Comparison of ENCODE assay signal across 4 worm cellular contexts in the genomic region with DNA sequence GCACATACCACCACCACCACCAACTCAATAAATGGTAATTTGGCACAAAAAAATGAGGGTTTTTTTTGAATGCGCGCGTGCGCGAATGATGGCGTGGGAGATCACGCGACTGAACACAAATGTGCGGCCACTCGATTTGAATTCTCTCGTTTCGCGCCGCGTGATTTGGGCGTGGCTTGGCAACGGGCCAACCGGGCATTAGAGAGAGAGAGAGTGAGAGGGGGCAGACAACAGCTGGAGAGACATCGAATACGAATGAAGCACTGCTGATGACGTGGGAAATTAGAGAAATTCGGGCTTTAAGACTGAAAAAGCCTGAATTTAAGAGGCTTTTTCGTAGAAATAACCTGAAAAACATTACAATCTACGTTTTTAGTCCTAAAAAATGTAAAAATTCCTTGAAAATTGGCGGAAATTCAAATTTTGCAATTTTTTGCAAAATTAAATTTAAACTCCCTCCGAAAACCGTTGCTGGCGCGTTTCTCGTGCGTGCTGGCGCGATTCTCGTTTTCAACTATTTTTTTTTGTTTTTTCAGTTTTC.
TF ChIP-seq lines count a peak whose summit lies in the region.

No protein-coding gene starts in this region.

TF ChIP-seq in whole organism, L2 larva, 48 proteins besides CTCF, POLR2A, EP300 and RAD21 (continues in another document):
- TF ChIP-seq nhr-6 (tag; optimal IDR thresholded peaks at IDR 0.05; lab: Kevin White, UChicago) (peak; percentile 85), alr-1 (tag; optimal IDR thresholded peaks at IDR 0.05; lab: Kevin White, UChicago) (no peak), zag-1 (tag; optimal IDR thresholded peaks at IDR 0.05; lab: Kevin White, UChicago) (peak; percentile 4), egl-27 (tag; optimal IDR thresholded peaks at IDR 0.05; lab: Kevin White, UChicago) (peak; percentile 18), snpc-4 (tag; optimal IDR thresholded peaks at IDR 0.05; lab: Kevin White, UChicago) (peak; percentile 35), dmd-4 (tag; optimal IDR thresholded peaks at IDR 0.05; lab: Kevin White, UChicago) (peak; percentile 20), nhr-237 (tag; optimal IDR thresholded peaks at IDR 0.05; lab: Kevin White, UChicago) (no peak), gmeb-1 (tag; optimal IDR thresholded peaks at IDR 0.05; lab: Kevin White, UChicago) (peak; percentile 97), R02D3.7 (tag; optimal IDR thresholded peaks at IDR 0.05; lab: Kevin White, UChicago) (no peak), lin-11 (tag; optimal IDR thresholded peaks at IDR 0.05; lab: Kevin White, UChicago) (no peak), mab-5 (tag; optimal IDR thresholded peaks at IDR 0.05; lab: Kevin White, UChicago) (peak; percentile 76), skn-1 (tag; optimal IDR thresholded peaks at IDR 0.05; lab: Kevin White, UChicago) (no peak), sma-3 (GFP tag; optimal IDR thresholded peaks at IDR 0.05; lab: Kevin White, UChicago) (peak; percentile 93), crh-2 (tag; optimal IDR thresholded peaks at IDR 0.05; lab: Kevin White, UChicago) (peak; percentile 95), ceh-82 (tag; optimal IDR thresholded peaks at IDR 0.05; lab: Kevin White, UChicago) (peak; percentile 10), elt-1 (tag; optimal IDR thresholded peaks at IDR 0.05; lab: Kevin White, UChicago) (no peak), ztf-1 (GFP tag; conservative IDR thresholded peaks at IDR 0.05; lab: Robert Waterston, UW) (peak; percentile 73; the same call in 1 of the 2 replicates), lin-13 (GFP tag; optimal IDR thresholded peaks at IDR 0.05; lab: Kevin White, UChicago) (peak; percentile 90), ztf-11 (tag; optimal IDR thresholded peaks at IDR 0.05; lab: Kevin White, UChicago) (no peak), nhr-129 (tag; optimal IDR thresholded peaks at IDR 0.05; lab: Kevin White, UChicago) (peak; percentile 79), nhr-12 (tag; optimal IDR thresholded peaks at IDR 0.05; lab: Kevin White, UChicago) (no peak)

TF ChIP-seq in whole organism, L4 larva, 104 proteins besides CTCF, POLR2A, EP300 and RAD21 (continues in another document):
- TF ChIP-seq madf-9 (GFP tag; conservative IDR thresholded peaks at IDR 0.05; lab: Robert Waterston, UW) = peak; percentile 60
- peak; percentile 89 for TF ChIP-seq ceh-20 (GFP tag; IDR thresholded peaks at IDR 0.05; lab: Robert Waterston, UW)
- TF ChIP-seq ctbp-1 (GFP tag; IDR thresholded peaks at IDR 0.05; lab: Robert Waterston, UW) = peak; percentile 80
- TF ChIP-seq dmd-8 (GFP tag; IDR thresholded peaks at IDR 0.05; lab: Robert Waterston, UW) = no peak; the same call in 1 of the 2 replicates
- no peak for TF ChIP-seq ceh-28 (tag; optimal IDR thresholded peaks at IDR 0.05; lab: Kevin White, UChicago)
- peak; percentile 91 for TF ChIP-seq mxl-3 (GFP tag; optimal IDR thresholded peaks at IDR 0.05; lab: Kevin White, UChicago)
- peak; percentile 94 for TF ChIP-seq nhr-48 (tag; optimal IDR thresholded peaks at IDR 0.05; lab: Kevin White, UChicago)
- no peak for TF ChIP-seq skn-1 (tag; optimal IDR thresholded peaks at IDR 0.05; lab: Kevin White, UChicago)
- no peak for TF ChIP-seq unc-39 (tag; optimal IDR thresholded peaks at IDR 0.05; lab: Kevin White, UChicago)
- peak; percentile 55; the same call in 1 of the 2 replicates for TF ChIP-seq vab-7 (GFP tag; IDR thresholded peaks at IDR 0.05; lab: Robert Waterston, UW)
- peak; percentile 78 for TF ChIP-seq sdz-12 (GFP tag; optimal IDR thresholded peaks at IDR 0.05; lab: Kevin White, UChicago)
- TF ChIP-seq rbr-2 (tag; optimal IDR thresholded peaks at IDR 0.05; lab: Kevin White, UChicago) = peak; percentile 96
- TF ChIP-seq mxl-2 (GFP tag; conservative IDR thresholded peaks at IDR 0.05; lab: Robert Waterston, UW) = 0 out of 2 replicates have a peak, but pooled peaks have one; percentile 18
- TF ChIP-seq ces-1 (GFP tag; optimal IDR thresholded peaks at IDR 0.05; lab: Kevin White, UChicago) = no peak
- no peak for TF ChIP-seq nhr-76 (tag; optimal IDR thresholded peaks at IDR 0.05; lab: Kevin White, UChicago)
- peak; percentile 68 for TF ChIP-seq Y75B8A.6 (GFP tag; IDR thresholded peaks at IDR 0.05; lab: Robert Waterston, UW)
- TF ChIP-seq madf-5 (GFP tag; IDR thresholded peaks at IDR 0.05; lab: Robert Waterston, UW) = peak; percentile 27 to 48; a peak in 1 of 4 replicates
- TF ChIP-seq tag-97 (GFP tag; IDR thresholded peaks at IDR 0.05; lab: Robert Waterston, UW) = no peak
- peak; percentile 97 for TF ChIP-seq dpl-1 (GFP tag; optimal IDR thresholded peaks at IDR 0.05; lab: Kevin White, UChicago)
- no peak for TF ChIP-seq zag-1 (tag; optimal IDR thresholded peaks at IDR 0.05; lab: Kevin White, UChicago)
- TF ChIP-seq nhr-41 (GFP tag; IDR thresholded peaks at IDR 0.05; lab: Robert Waterston, UW) = 0 out of 2 replicates have a peak, but pooled peaks have one; percentile 13
- TF ChIP-seq F44E2.7 (GFP tag; IDR thresholded peaks at IDR 0.05; lab: Robert Waterston, UW) = no peak

TF ChIP-seq in whole organism, late embryonic, 69 proteins besides CTCF, POLR2A, EP300 and RAD21 (continues in another document):
- TF ChIP-seq ceh-45 (GFP tag; IDR thresholded peaks at IDR 0.05; lab: Robert Waterston, UW) (no peak), K02D7.2 (tag; optimal IDR thresholded peaks at IDR 0.05; lab: Kevin White, UChicago) (peak; percentile 38), ets-4 (tag; optimal IDR thresholded peaks at IDR 0.05; lab: Kevin White, UChicago) (peak; percentile 72), dve-1 (tag; optimal IDR thresholded peaks at IDR 0.05; lab: Kevin White, UChicago) (no peak), fkh-6 (tag; optimal IDR thresholded peaks at IDR 0.05; lab: Kevin White, UChicago) (peak; percentile 70), ceh-30 (tag; optimal IDR thresholded peaks at IDR 0.05; lab: Kevin White, UChicago) (no peak), ama-1 (optimal IDR thresholded peaks at IDR 0.05; lab: Kevin White, UChicago) (peak; percentile 90), sox-4 (tag; optimal IDR thresholded peaks at IDR 0.05; lab: Kevin White, UChicago) (peak; percentile 11), ceh-34 (tag; optimal IDR thresholded peaks at IDR 0.05; lab: Kevin White, UChicago) (peak; percentile 88), tbx-2 (tag; optimal IDR thresholded peaks at IDR 0.05; lab: Kevin White, UChicago) (peak; percentile 89), che-1 (tag; optimal IDR thresholded peaks at IDR 0.05; lab: Kevin White, UChicago) (peak; percentile 16), dmd-4 (tag; optimal IDR thresholded peaks at IDR 0.05; lab: Kevin White, UChicago; ENCODE audit: borderline replicate concordance) (no peak), ceh-2 (tag; optimal IDR thresholded peaks at IDR 0.05; lab: Kevin White, UChicago) (peak; percentile 42), hlh-6 (tag; optimal IDR thresholded peaks at IDR 0.05; lab: Kevin White, UChicago) (peak; percentile 37), unc-3 (GFP tag; conservative IDR thresholded peaks at IDR 0.05; lab: Robert Waterston, UW) (no peak), unc-3 (tag; optimal IDR thresholded peaks at IDR 0.05; lab: Kevin White, UChicago) (peak; percentile 56), pag-3 (tag; optimal IDR thresholded peaks at IDR 0.05; lab: Kevin White, UChicago; ENCODE audit: borderline replicate concordance) (no peak), ceh-18 (tag; optimal IDR thresholded peaks at IDR 0.05; lab: Kevin White, UChicago) (peak; percentile 93), pha-2 (tag; optimal IDR thresholded peaks at IDR 0.05; lab: Kevin White, UChicago) (peak; percentile 53), hlh-8 (tag; optimal IDR thresholded peaks at IDR 0.05; lab: Kevin White, UChicago) (peak; percentile 52), nhr-232 (tag; optimal IDR thresholded peaks at IDR 0.05; lab: Kevin White, UChicago) (no peak), gmeb-2 (tag; optimal IDR thresholded peaks at IDR 0.05; lab: Kevin White, UChicago) (no peak), ref-2 (tag; optimal IDR thresholded peaks at IDR 0.05; lab: Kevin White, UChicago) (peak; percentile 88), pat-9 (tag; optimal IDR thresholded peaks at IDR 0.05; lab: Kevin White, UChicago) (peak; percentile 67)

TF ChIP-seq in whole organism, mixed stage, embryonic, 35 proteins besides CTCF, POLR2A, EP300 and RAD21 (continues in another document):
- TF ChIP-seq sptf-1 (tag; optimal IDR thresholded peaks at IDR 0.05; lab: Kevin White, UChicago) (peak; percentile 86), pha-4 (tag; optimal IDR thresholded peaks at IDR 0.05; lab: Kevin White, UChicago) (peak; percentile 87), ceh-83 (GFP tag; optimal IDR thresholded peaks at IDR 0.05; lab: Kevin White, UChicago) (peak; percentile 81), unc-120 (tag; optimal IDR thresholded peaks at IDR 0.05; lab: Kevin White, UChicago; ENCODE audit: poor library complexity, severe bottlenecking) (peak; percentile 75), mab-5 (tag; optimal IDR thresholded peaks at IDR 0.05; lab: Kevin White, UChicago) (no peak), ceh-43 (GFP tag; optimal IDR thresholded peaks at IDR 0.05; lab: Kevin White, UChicago) (peak; percentile 7), lsy-2 (tag; optimal IDR thresholded peaks at IDR 0.05; lab: Kevin White, UChicago) (peak; percentile 79), zip-8 (tag; optimal IDR thresholded peaks at IDR 0.05; lab: Kevin White, UChicago) (no peak), nhr-76 (tag; optimal IDR thresholded peaks at IDR 0.05; lab: Kevin White, UChicago) (no peak), nhr-12 (tag; optimal IDR thresholded peaks at IDR 0.05; lab: Kevin White, UChicago) (peak; percentile 1), ham-2 (GFP tag; optimal IDR thresholded peaks at IDR 0.05; lab: Kevin White, UChicago) (peak; percentile 18), flh-1 (GFP tag; optimal IDR thresholded peaks at IDR 0.05; lab: Kevin White, UChicago) (peak; percentile 8), tbx-8 (GFP tag; optimal IDR thresholded peaks at IDR 0.05; lab: Kevin White, UChicago) (peak; percentile 75), hlh-1 (tag; optimal IDR thresholded peaks at IDR 0.05; lab: Kevin White, UChicago) (peak; percentile 7), ztf-11 (tag; optimal IDR thresholded peaks at IDR 0.05; lab: Kevin White, UChicago) (peak; percentile 63), elt-3 (tag; optimal IDR thresholded peaks at IDR 0.05; lab: Kevin White, UChicago) (no peak), unc-62 (GFP tag; optimal IDR thresholded peaks at IDR 0.05; lab: Kevin White, UChicago) (peak; percentile 26), lin-13 (tag; optimal IDR thresholded peaks at IDR 0.05; lab: Kevin White, UChicago) (peak; percentile 70), drap-1 (GFP tag; optimal IDR thresholded peaks at IDR 0.05; lab: Kevin White, UChicago) (peak; percentile 78), snpc-4 (tag; optimal IDR thresholded peaks at IDR 0.05; lab: Kevin White, UChicago) (no peak), cnd-1 (tag; optimal IDR thresholded peaks at IDR 0.05; lab: Kevin White, UChicago) (peak; percentile 92), mls-2 (tag; optimal IDR thresholded peaks at IDR 0.05; lab: Kevin White, UChicago) (peak; percentile 89), ces-1 (GFP tag; optimal IDR thresholded peaks at IDR 0.05; lab: Kevin White, UChicago) (peak; percentile 94), nhr-237 (tag; optimal IDR thresholded peaks at IDR 0.05; lab: Kevin White, UChicago) (peak; percentile 53), mep-1 (tag; optimal IDR thresholded peaks at IDR 0.05; lab: Kevin White, UChicago) (peak; percentile 44), unc-39 (tag; optimal IDR thresholded peaks at IDR 0.05; lab: Kevin White, UChicago) (peak; percentile 78)
